Worm (Caenorhabditis elegans) whole organism, L1 larva: Measurements from ENCODE around the gene fkb-1.

Experiments
- aha-1 ChIP-seq: fragments of 150-350 bp; optimal IDR thresholded peaks from 2 replicates; lab custom pipeline; 2014; ENCODE audit warnings: missing biosample characterization, missing genetic modification characterization
- ceh-8 ChIP-seq: fragments of 200-800 bp; sonication (Bioruptor generic); optimal IDR thresholded peaks from 2 replicates; lab custom pipeline; 2018; ENCODE audit warnings: mild to moderate bottlenecking, missing genetic modification characterization, moderate library complexity, missing compliant biosample characterization
- elt-2 ChIP-seq: sonication (generic microtip); optimal IDR thresholded peaks from 2 replicates; lab custom pipeline; 2016; ENCODE audit warnings: missing genetic modification characterization, mild to moderate bottlenecking, inconsistent platforms, missing compliant biosample characterization, missing genetic modification reagents
- lin-13 ChIP-seq: fragments of 150-350 bp; optimal IDR thresholded peaks from 2 replicates; lab custom pipeline; 2014; ENCODE audit warnings: missing biosample characterization, missing genetic modification reagents, missing genetic modification characterization
- lin-15B ChIP-seq: fragments of 150-350 bp; sonication (generic microtip); optimal IDR thresholded peaks from 3 replicates; lab custom pipeline; 2014; ENCODE audit warnings: missing biosample characterization, missing genetic modification characterization
- mep-1 ChIP-seq: fragments of 150-350 bp; optimal IDR thresholded peaks from 2 replicates; lab custom pipeline; 2014; ENCODE audit warnings: missing biosample characterization, missing genetic modification characterization
- nhr-12 ChIP-seq: sonication (generic microtip); optimal IDR thresholded peaks from 2 replicates; lab custom pipeline; 2017; ENCODE audit warnings: missing biosample characterization, missing genetic modification characterization
- nhr-237 ChIP-seq: fragments of 150-350 bp; optimal IDR thresholded peaks from 2 replicates; lab custom pipeline; 2014; ENCODE audit warnings: missing biosample characterization, missing genetic modification characterization
- pqm-1 ChIP-seq: sonication (generic microtip); optimal IDR thresholded peaks from 3 replicates; lab custom pipeline; 2017; ENCODE audit warnings: missing biosample characterization, missing genetic modification characterization
- unc-62 ChIP-seq: fragments of 150-350 bp; optimal IDR thresholded peaks from 2 replicates; lab custom pipeline; 2014; ENCODE audit warnings: missing biosample characterization, missing genetic modification reagents, missing genetic modification characterization
- xbp-1 ChIP-seq: sonication (generic microtip); optimal IDR thresholded peaks from 2 replicates; lab custom pipeline; 2016; ENCODE audit warnings: missing genetic modification characterization, missing compliant biosample characterization

DNA sequence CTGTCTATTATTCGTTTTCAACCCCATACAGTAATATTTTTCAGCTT is 2.1 kb downstream of the fkb-1 start, which contains the start of gene kdin-1:
- TF ChIP-seq pqm-1 (tag; lab: Kevin White, UChicago), result no peak
- TF ChIP-seq mep-1 (tag; lab: Kevin White, UChicago), result no peak
- TF ChIP-seq elt-2 (tag; lab: Kevin White, UChicago), result no peak
- TF ChIP-seq ceh-8 (GFP tag; lab: Kevin White, UChicago), result no peak
- TF ChIP-seq aha-1 (tag; lab: Kevin White, UChicago), result no peak
- TF ChIP-seq xbp-1 (tag; lab: Kevin White, UChicago), result no peak
- TF ChIP-seq lin-13, result no peak
- TF ChIP-seq nhr-12 (tag; lab: Kevin White, UChicago), result no peak
- TF ChIP-seq nhr-237 (tag; lab: Kevin White, UChicago), result no peak
- TF ChIP-seq unc-62 (GFP tag; lab: Kevin White, UChicago), result no peak
- TF ChIP-seq lin-15B, result no peak
